Fruit fly (Drosophila melanogaster) whole organism, embryonic: Measurements from ENCODE around the gene Targ3.

Experiments
- CG2875 ChIP-seq: fragments of 200-800 bp; sonication (Bioruptor generic); optimal IDR thresholded peaks from 2 replicates; lab custom pipeline; 2017; ENCODE audit warnings: missing biosample characterization, mild to moderate bottlenecking, missing genetic modification characterization, missing genetic modification reagents
- CG7372 ChIP-seq: fragments of 200-800 bp; sonication (Bioruptor generic); IDR thresholded peaks from 2 replicates; pipeline ENCODE4 v1.3.6; 2022; ENCODE audit warnings: missing biosample characterization, missing genetic modification characterization
- D19A ChIP-seq: fragments of 200-800 bp; optimal IDR thresholded peaks from 3 replicates; lab custom pipeline; 2019; ENCODE audit warnings: missing biosample characterization, mild to moderate bottlenecking, missing genetic modification characterization, moderate library complexity
- MTF-1 ChIP-seq: fragments of 200-800 bp; sonication (Bioruptor generic); optimal IDR thresholded peaks from 2 replicates; lab custom pipeline; 2018; ENCODE audit warnings: missing biosample characterization, mild to moderate bottlenecking, missing genetic modification characterization, borderline replicate concordance

dm6 chr3L:21185622-21186021 lies 11.0 kb upstream of the Targ3 start:
- TF ChIP-seq CG7372 (GFP tag; lab: Robert Waterston, UW): no peak
- no peak for TF ChIP-seq D19A (tag; lab: Kevin White, UChicago)
- no peak for TF ChIP-seq MTF-1 (GFP tag; lab: Kevin White, UChicago)
- TF ChIP-seq CG2875: no peak
